Fruit fly (Drosophila melanogaster) Kc167 (cell line): ENCODE measurements around the gene Ilp2.

ENCODE experiments used
- Myc ChIP-seq: fragments of >200 bp; optimal IDR thresholded peaks from 2 replicates; lab custom pipeline; 2017; ENCODE audit warnings: missing external identifiers
- h ChIP-seq: fragments of >200 bp; optimal IDR thresholded peaks from 3 replicates; lab custom pipeline; 2018; ENCODE audit warnings: missing external identifiers
- insv ChIP-seq: fragments of >200 bp; optimal IDR thresholded peaks from 3 replicates; lab custom pipeline; 2018; ENCODE audit warnings: missing external identifiers
- psq ChIP-seq: fragments of >200 bp; optimal IDR thresholded peaks from 2 replicates; lab custom pipeline; 2017; ENCODE audit warnings: missing external identifiers

- TF ChIP-seq psq (no peak), h (lab: Kevin White, UChicago) (no peak), insv (lab: Kevin White, UChicago) (no peak), Myc (lab: Kevin White, UChicago) (no peak)
Measured at dm6 chr3L:9775728-9776127, 23.8 kb upstream of the Ilp2 start.
